Fruit fly (Drosophila melanogaster) whole organism, embryonic: ENCODE measurements around the gene CG15336.

Source experiments
- BEAF-32 ChIP-seq: fragments of 200-800 bp; sonication (Bioruptor generic); optimal IDR thresholded peaks from 3 replicates; lab custom pipeline; 2017; ENCODE audit warnings: missing biosample characterization, missing genetic modification characterization, mild to moderate bottlenecking, moderate library complexity, missing genetic modification reagents
- CG11695 ChIP-seq: fragments of 200-800 bp; sonication (Bioruptor generic); IDR thresholded peaks from 3 replicates; pipeline ENCODE4 v1.3.6; 2022; ENCODE audit warnings: missing biosample characterization, missing genetic modification characterization
- CG11723 ChIP-seq: fragments of 200-800 bp; sonication (Bioruptor generic); optimal IDR thresholded peaks from 2 replicates; lab custom pipeline; 2017; ENCODE audit warnings: missing biosample characterization, mild to moderate bottlenecking, missing genetic modification characterization
- CG12155 ChIP-seq: fragments of 200-800 bp; sonication (Bioruptor generic); optimal IDR thresholded peaks from 3 replicates; lab custom pipeline; 2016; ENCODE audit warnings: missing biosample characterization, missing genetic modification characterization
- CG1233 ChIP-seq: fragments of 200-800 bp; sonication (Bioruptor generic); optimal IDR thresholded peaks from 4 replicates; lab custom pipeline; 2018; ENCODE audit warnings: missing biosample characterization, mild to moderate bottlenecking, missing genetic modification characterization
- CG13775 ChIP-seq: fragments of 200-800 bp; sonication (Bioruptor generic); optimal IDR thresholded peaks from 3 replicates; lab custom pipeline; 2017; ENCODE audit warnings: missing biosample characterization, mild to moderate bottlenecking, missing genetic modification characterization
- CG15514 ChIP-seq: fragments of 200-800 bp; sonication (Bioruptor generic); optimal IDR thresholded peaks from 3 replicates; lab custom pipeline; 2017; ENCODE audit warnings: missing biosample characterization, missing genetic modification characterization, mild to moderate bottlenecking, moderate library complexity, missing genetic modification reagents
- CG2120 ChIP-seq: fragments of 200-800 bp; sonication (Bioruptor generic); optimal IDR thresholded peaks from 3 replicates; lab custom pipeline; 2016; ENCODE audit warnings: missing biosample characterization, missing genetic modification characterization
- CG30403 ChIP-seq: fragments of 200-800 bp; sonication (Bioruptor generic); optimal IDR thresholded peaks from 3 replicates; lab custom pipeline; 2016; ENCODE audit warnings: missing biosample characterization, missing genetic modification characterization
- CG3065 ChIP-seq: fragments of 200-800 bp; sonication (Bioruptor generic); optimal IDR thresholded peaks from 2 replicates; lab custom pipeline; 2016; ENCODE audit warnings: missing biosample characterization, missing genetic modification characterization
- CG4424 ChIP-seq: fragments of 200-800 bp; sonication (Bioruptor generic); optimal IDR thresholded peaks from 3 replicates; lab custom pipeline; 2016; ENCODE audit warnings: missing biosample characterization, missing genetic modification characterization
- CG6683 ChIP-seq: fragments of 200-800 bp; sonication (Bioruptor generic); optimal IDR thresholded peaks from 2 replicates; lab custom pipeline; 2017; ENCODE audit warnings: missing biosample characterization, mild to moderate bottlenecking, missing genetic modification characterization, missing genetic modification reagents
- CG7556 ChIP-seq: fragments of 200-800 bp; sonication (Bioruptor generic); optimal IDR thresholded peaks from 2 replicates; lab custom pipeline; 2017; ENCODE audit warnings: missing biosample characterization, mild to moderate bottlenecking, missing genetic modification characterization
- CG8290 ChIP-seq, 3 experiments: fragments of 200-800 bp; sonication (Bioruptor generic); optimal IDR thresholded peaks; 2 replicates each; lab custom pipeline; 2016 to 2019; ENCODE audit warnings: missing biosample characterization in 3 of 3, missing genetic modification characterization in 3 of 3, mild to moderate bottlenecking in 2 of 3, moderate library complexity in 1 of 3
- CG9817 ChIP-seq: fragments of 200-800 bp; sonication (Bioruptor generic); optimal IDR thresholded peaks from 2 replicates; lab custom pipeline; 2018; ENCODE audit warnings: missing biosample characterization, mild to moderate bottlenecking, missing genetic modification characterization, moderate library complexity
- CrebB ChIP-seq: fragments of 200-800 bp; sonication (Bioruptor generic); optimal IDR thresholded peaks from 3 replicates; lab custom pipeline; 2018; ENCODE audit warnings: missing biosample characterization, mild to moderate bottlenecking, missing genetic modification characterization
- Dref ChIP-seq: fragments of 200-800 bp; sonication (Bioruptor generic); IDR thresholded peaks from 2 replicates; pipeline ENCODE4 v1.3.6; 2022; ENCODE audit warnings: missing biosample characterization, missing genetic modification characterization
- Ets65A ChIP-seq: fragments of 200-800 bp; sonication (Bioruptor generic); peaks from one replicate; lab custom pipeline; 2016; ENCODE audit warnings: missing biosample characterization, missing genetic modification characterization
- Fer3 ChIP-seq: fragments of 200-800 bp; sonication (Bioruptor generic); optimal IDR thresholded peaks from 2 replicates; lab custom pipeline; 2018; ENCODE audit warnings: missing biosample characterization, mild to moderate bottlenecking, missing genetic modification characterization, moderate library complexity
- HHEX ChIP-seq: fragments of 200-800 bp; sonication (Bioruptor generic); optimal IDR thresholded peaks from 3 replicates; lab custom pipeline; 2017; ENCODE audit warnings: missing biosample characterization, mild to moderate bottlenecking, missing genetic modification characterization, missing genetic modification reagents
- HLH54F ChIP-seq: fragments of 200-800 bp; sonication (Bioruptor generic); optimal IDR thresholded peaks from 3 replicates; lab custom pipeline; 2016; ENCODE audit warnings: missing biosample characterization, missing genetic modification characterization
- MBD-R2 ChIP-seq: fragments of 200-800 bp; sonication (Bioruptor generic); IDR thresholded peaks from 2 replicates; pipeline ENCODE4 v1.3.6; 2022; ENCODE audit warnings: missing biosample characterization, missing genetic modification characterization
- MESR4 ChIP-seq: fragments of 200-800 bp; sonication (Bioruptor generic); optimal IDR thresholded peaks from 2 replicates; lab custom pipeline; 2018; ENCODE audit warnings: missing biosample characterization, mild to moderate bottlenecking, missing genetic modification characterization, moderate library complexity
- Med ChIP-seq: fragments of 200-800 bp; sonication (Bioruptor generic); peaks from one replicate; lab custom pipeline; 2016; ENCODE audit warnings: missing biosample characterization, missing genetic modification characterization, mild to moderate bottlenecking, inconsistent platforms, moderate library complexity
- Nf-YB ChIP-seq: fragments of 200-800 bp; sonication (Bioruptor generic); optimal IDR thresholded peaks from 3 replicates; lab custom pipeline; 2019; ENCODE audit warnings: missing biosample characterization, mild to moderate bottlenecking, missing genetic modification characterization, moderate library complexity
- NfI ChIP-seq: fragments of 200-800 bp; sonication (Bioruptor generic); optimal IDR thresholded peaks from 3 replicates; lab custom pipeline; 2018; ENCODE audit warnings: missing biosample characterization, mild to moderate bottlenecking, missing genetic modification characterization, moderate library complexity
- Optix ChIP-seq: fragments of 200-800 bp; sonication (Bioruptor generic); IDR thresholded peaks from 3 replicates; pipeline ENCODE4 v1.3.6; 2022; ENCODE audit warnings: missing biosample characterization, missing genetic modification characterization
- Pdp1 ChIP-seq, 2 experiments: fragments of 200-800 bp; sonication (Bioruptor generic); optimal IDR thresholded peaks; 3 replicates each; lab custom pipeline; 2016; ENCODE audit warnings: missing biosample characterization in 2 of 2, missing genetic modification characterization in 2 of 2, mild to moderate bottlenecking in 1 of 2, moderate library complexity in 1 of 2
- Rx ChIP-seq: fragments of 200-800 bp; sonication (Bioruptor generic); IDR thresholded peaks from 2 replicates; pipeline ENCODE4 v1.3.6; 2022; ENCODE audit warnings: missing biosample characterization, missing genetic modification characterization
- Sox102F ChIP-seq: fragments of 200-800 bp; sonication (Bioruptor generic); optimal IDR thresholded peaks from 2 replicates; lab custom pipeline; 2018; ENCODE audit warnings: missing biosample characterization, mild to moderate bottlenecking, missing genetic modification characterization, moderate library complexity
- Spps ChIP-seq: fragments of 200-800 bp; sonication (Bioruptor generic); optimal IDR thresholded peaks from 2 replicates; lab custom pipeline; 2018; ENCODE audit warnings: missing biosample characterization, mild to moderate bottlenecking, missing genetic modification characterization
- Trl ChIP-seq, 3 experiments: fragments of >200 bp in 2 of 3; fragments of 200-800 bp in 1 of 3; sonication (Bioruptor generic) in 1 of 3; optimal IDR thresholded peaks; 2 replicates in 1 of 3; 3 replicates in 2 of 3; lab custom pipeline; 2016 to 2017; ENCODE audit warnings: missing biosample characterization in 1 of 3, missing genetic modification characterization in 1 of 3
- cato ChIP-seq: fragments of 200-800 bp; sonication (Bioruptor generic); optimal IDR thresholded peaks from 2 replicates; lab custom pipeline; 2016; ENCODE audit warnings: missing biosample characterization, missing genetic modification characterization, borderline replicate concordance
- croc ChIP-seq: fragments of 200-800 bp; sonication (Bioruptor generic); conservative IDR thresholded peaks from 3 replicates; pipeline ENCODE4 v1.3.6; 2022; ENCODE audit warnings: missing biosample characterization, missing genetic modification characterization
- dysf ChIP-seq: fragments of 200-800 bp; sonication (Bioruptor generic); IDR thresholded peaks from 3 replicates; pipeline ENCODE4 v1.3.6; 2022; ENCODE audit warnings: missing biosample characterization, missing genetic modification characterization
- gt ChIP-seq: fragments of 200-800 bp; sonication (Bioruptor generic); IDR thresholded peaks from 2 replicates; pipeline ENCODE4 v1.3.6; 2022; ENCODE audit warnings: missing biosample characterization, missing genetic modification characterization
- hbn ChIP-seq: fragments of 200-800 bp; sonication (Bioruptor generic); IDR thresholded peaks from 2 replicates; pipeline ENCODE4 v1.3.6; 2022; ENCODE audit warnings: missing biosample characterization, missing genetic modification characterization; ENCODE audit not compliant: partially characterized antibody
- mam ChIP-seq: fragments of 200-800 bp; sonication (Bioruptor generic); optimal IDR thresholded peaks from 3 replicates; lab custom pipeline; 2016; ENCODE audit warnings: missing biosample characterization, missing genetic modification characterization
- nau ChIP-seq: fragments of 200-800 bp; sonication (Bioruptor generic); optimal IDR thresholded peaks from 3 replicates; lab custom pipeline; 2017; ENCODE audit warnings: missing biosample characterization, mild to moderate bottlenecking, missing genetic modification characterization, missing genetic modification reagents
- p53 ChIP-seq: fragments of 200-800 bp; sonication (Bioruptor generic); optimal IDR thresholded peaks from 2 replicates; lab custom pipeline; 2016; ENCODE audit warnings: missing biosample characterization, missing genetic modification characterization
- phol ChIP-seq: fragments of 200-800 bp; sonication (Bioruptor generic); optimal IDR thresholded peaks from 3 replicates; lab custom pipeline; 2018; ENCODE audit warnings: missing biosample characterization, mild to moderate bottlenecking, missing genetic modification characterization, moderate library complexity
- run ChIP-seq: fragments of 200-800 bp; sonication (Bioruptor generic); optimal IDR thresholded peaks from 3 replicates; lab custom pipeline; 2018; ENCODE audit warnings: missing biosample characterization, mild to moderate bottlenecking, missing genetic modification characterization
- slou ChIP-seq: fragments of 200-800 bp; sonication (Bioruptor generic); optimal IDR thresholded peaks from 3 replicates; lab custom pipeline; 2016; ENCODE audit warnings: missing biosample characterization, missing genetic modification characterization
- stwl ChIP-seq: fragments of 200-800 bp; sonication (Bioruptor generic); optimal IDR thresholded peaks from 3 replicates; lab custom pipeline; 2018; ENCODE audit warnings: missing biosample characterization, mild to moderate bottlenecking, missing genetic modification characterization, moderate library complexity
- sug ChIP-seq: fragments of 200-800 bp; optimal IDR thresholded peaks from 2 replicates; lab custom pipeline; 2019; ENCODE audit warnings: missing biosample characterization, mild to moderate bottlenecking, missing genetic modification characterization, moderate library complexity
- tin ChIP-seq: fragments of 200-800 bp; sonication (Bioruptor generic); optimal IDR thresholded peaks from 3 replicates; lab custom pipeline; 2016; ENCODE audit warnings: missing biosample characterization, missing genetic modification characterization
- vnd ChIP-seq: fragments of 200-800 bp; sonication (Bioruptor generic); IDR thresholded peaks from 3 replicates; pipeline ENCODE4 v1.3.6; 2022; ENCODE audit warnings: missing biosample characterization, missing genetic modification characterization; ENCODE audit not compliant: partially characterized antibody
- yki ChIP-seq: fragments of >200 bp; optimal IDR thresholded peaks from 3 replicates; lab custom pipeline; 2018

CG15336 gene

dm6 chrX:8131693-8132313 is 15.9 kb upstream of the CG15336 start, which contains the start of gene CG10958 (continued):
- TF ChIP-seq sug (tag; lab: Kevin White, UChicago) (peak; percentile 59), NfI (GFP tag; lab: Kevin White, UChicago) (peak; percentile 43), Ets65A (GFP tag; lab: Kevin White, UChicago) (peak; percentile 34), vnd (GFP tag; lab: Robert Waterston, UW) (no peak), MBD-R2 (peak; percentile 73), dysf (GFP tag; lab: Robert Waterston, UW) (peak; percentile 37; the same call in 2 of the 3 replicates), Fer3 (tag; lab: Kevin White, UChicago) (peak; percentile 49), slou (GFP tag; lab: Kevin White, UChicago) (no peak), stwl (tag; lab: Kevin White, UChicago) (peak; percentile 61), CG6683 (GFP tag; lab: Kevin White, UChicago) (peak; percentile 30), MESR4 (peak; percentile 68), CG15514 (GFP tag; lab: Kevin White, UChicago) (peak; percentile 85), yki (lab: Kevin White, UChicago) (no peak), BEAF-32 (GFP tag; lab: Kevin White, UChicago) (peak; percentile 39), CG12155 (GFP tag; lab: Kevin White, UChicago) (peak; percentile 63), CG3065 (peak; percentile 36), Pdp1 (GFP tag; optimal IDR thresholded peaks at IDR 0.05; lab: Kevin White, UChicago) (peak; percentile 40 to 42), CG8290 (GFP tag; optimal IDR thresholded peaks at IDR 0.05; lab: Kevin White, UChicago) (peak; percentile 28), CG8290 (tag; optimal IDR thresholded peaks at IDR 0.05; lab: Kevin White, UChicago) (no peak), HHEX (GFP tag; lab: Kevin White, UChicago) (peak; percentile 56), CG11723 (GFP tag; lab: Kevin White, UChicago) (peak; percentile 11), CG7556 (GFP tag; lab: Kevin White, UChicago) (peak; percentile 64), CG2120 (GFP tag; lab: Kevin White, UChicago) (peak; percentile 83), Nf-YB (GFP tag; lab: Kevin White, UChicago) (peak; percentile 11), CG1233 (GFP tag; lab: Kevin White, UChicago) (peak; percentile 57), CG30403 (peak; percentile 70), HLH54F (GFP tag; lab: Kevin White, UChicago) (peak; percentile 34), phol (tag; lab: Kevin White, UChicago) (peak; percentile 47), CG11695 (peak; percentile 36; the same call in 1 of the 3 replicates), Optix (GFP tag; lab: Robert Waterston, UW) (no peak), Rx (GFP tag; lab: Robert Waterston, UW) (0 out of 2 replicates have a peak, but pooled peaks have one; percentile 30), run (peak; percentile 1), CG9817 (tag; lab: Kevin White, UChicago) (peak; percentile 44), hbn (GFP tag; lab: Robert Waterston, UW) (peak; percentile 32; the same call in 1 of the 2 replicates), nau (GFP tag; lab: Kevin White, UChicago) (no peak), mam (GFP tag; lab: Kevin White, UChicago) (peak; percentile 53), CrebB (no peak), Sox102F (GFP tag; lab: Kevin White, UChicago) (peak; percentile 71), Spps (tag; lab: Kevin White, UChicago) (no peak), croc (GFP tag; lab: Robert Waterston, UW) (no peak), tin (GFP tag; lab: Kevin White, UChicago) (peak; percentile 64), p53 (GFP tag; lab: Kevin White, UChicago) (no peak), Dref (GFP tag; lab: Robert Waterston, UW) (peak; percentile 59), Trl (optimal IDR thresholded peaks at IDR 0.05; lab: Kevin White, UChicago) (no peak), Trl (GFP tag; optimal IDR thresholded peaks at IDR 0.05; lab: Kevin White, UChicago) (peak; percentile 12), CG13775 (GFP tag; lab: Kevin White, UChicago) (peak; percentile 73), cato (GFP tag; lab: Kevin White, UChicago) (peak; percentile 11), CG4424 (GFP tag; lab: Kevin White, UChicago) (peak; percentile 59), gt (GFP tag; lab: Robert Waterston, UW) (no peak), Med (GFP tag; lab: Kevin White, UChicago) (peak; percentile 79)
